Fruit fly (Drosophila melanogaster): Measurements from ENCODE around the gene Frq2.
A peak's percentile ranks its signal among the peaks of the same experiment; 100 is the strongest.

Gene Frq2

dm6 chrX:18177312-18177711, at the start of gene Frq2:
Gene Frq2, plus strand, starts transcription at chrX:18177612.
- TF ChIP-seq CG8478 (optimal IDR thresholded peaks at IDR 0.05) = no peak
- no peak for TF ChIP-seq psq (optimal IDR thresholded peaks at IDR 0.05)
- TF ChIP-seq usp (GFP tag; optimal IDR thresholded peaks at IDR 0.05) = no peak
- no peak for TF ChIP-seq EcR (GFP tag; optimal IDR thresholded peaks at IDR 0.05)
- no peak for TF ChIP-seq Dll (optimal IDR thresholded peaks at IDR 0.05)

dm6 chrX:18129297-18129696, 48.1 kb upstream of the Frq2 start:
- TF ChIP-seq CG8478 (optimal IDR thresholded peaks at IDR 0.05) (no peak), usp (GFP tag; optimal IDR thresholded peaks at IDR 0.05) (no peak), EcR (GFP tag; optimal IDR thresholded peaks at IDR 0.05) (no peak), Dll (optimal IDR thresholded peaks at IDR 0.05) (no peak), pan (optimal IDR thresholded peaks at IDR 0.05) (no peak), psq (optimal IDR thresholded peaks at IDR 0.05) (no peak)

- no peak for TF ChIP-seq CG8478 (optimal IDR thresholded peaks at IDR 0.05)
- TF ChIP-seq psq (optimal IDR thresholded peaks at IDR 0.05) = no peak
- no peak for TF ChIP-seq EcR (GFP tag; optimal IDR thresholded peaks at IDR 0.05)
Measured at dm6 chrX:18130168-18130567, 47.2 kb upstream of the Frq2 start, which contains the start of gene CG43133. Gene CG43133, minus strand, starts transcription at chrX:18130178.

dm6 chrX:18136059-18136458, 41.4 kb upstream of the Frq2 start:
- TF ChIP-seq usp (GFP tag; optimal IDR thresholded peaks at IDR 0.05) (no peak), Dll (optimal IDR thresholded peaks at IDR 0.05) (no peak), pan (optimal IDR thresholded peaks at IDR 0.05) (no peak), psq (optimal IDR thresholded peaks at IDR 0.05) (no peak), CG8478 (optimal IDR thresholded peaks at IDR 0.05) (no peak), EcR (GFP tag; optimal IDR thresholded peaks at IDR 0.05) (no peak)

- peak; percentile 68 for TF ChIP-seq CG8478 (optimal IDR thresholded peaks at IDR 0.05)
- TF ChIP-seq Dll (optimal IDR thresholded peaks at IDR 0.05) = no peak
Measured at dm6 chrX:18136910-18137849, 40.2 kb upstream of the Frq2 start, which contains the start of gene ari-1. Gene ari-1, minus strand, starts transcription at chrX:18137784.

dm6 chrX:18138297-18138696, 39.1 kb upstream of the Frq2 start, which contains the start of gene CG43229:
Gene CG43229, plus strand, starts transcription at chrX:18138542.
- TF ChIP-seq Dll (optimal IDR thresholded peaks at IDR 0.05) = no peak
- no peak for TF ChIP-seq EcR (GFP tag; optimal IDR thresholded peaks at IDR 0.05)
- TF ChIP-seq pan (optimal IDR thresholded peaks at IDR 0.05) = no peak
- no peak for TF ChIP-seq psq (optimal IDR thresholded peaks at IDR 0.05)
- no peak for TF ChIP-seq usp (GFP tag; optimal IDR thresholded peaks at IDR 0.05)
- no peak for TF ChIP-seq CG8478 (optimal IDR thresholded peaks at IDR 0.05)

- TF ChIP-seq pan (optimal IDR thresholded peaks at IDR 0.05) = peak; percentile 58
- no peak for TF ChIP-seq Dll (optimal IDR thresholded peaks at IDR 0.05)
Measured at dm6 chrX:18139950-18140349, 37.5 kb upstream of the Frq2 start.

- no peak for TF ChIP-seq Dll (optimal IDR thresholded peaks at IDR 0.05)
- no peak for TF ChIP-seq usp (GFP tag; optimal IDR thresholded peaks at IDR 0.05)
- TF ChIP-seq EcR (GFP tag; optimal IDR thresholded peaks at IDR 0.05) = no peak
- TF ChIP-seq CG8478 (optimal IDR thresholded peaks at IDR 0.05) = no peak
- no peak for TF ChIP-seq pan (optimal IDR thresholded peaks at IDR 0.05)
- no peak for TF ChIP-seq psq (optimal IDR thresholded peaks at IDR 0.05)
Measured at dm6 chrX:18140932-18141587, 36.4 kb upstream of the Frq2 start.

- TF ChIP-seq pan (optimal IDR thresholded peaks at IDR 0.05) = no peak
- TF ChIP-seq EcR (GFP tag; optimal IDR thresholded peaks at IDR 0.05) = no peak
- no peak for TF ChIP-seq usp (GFP tag; optimal IDR thresholded peaks at IDR 0.05)
- no peak for TF ChIP-seq Dll (optimal IDR thresholded peaks at IDR 0.05)
- no peak for TF ChIP-seq psq (optimal IDR thresholded peaks at IDR 0.05)
- no peak for TF ChIP-seq CG8478 (optimal IDR thresholded peaks at IDR 0.05)
Measured at dm6 chrX:18149292-18149691, 28.1 kb upstream of the Frq2 start.

- TF ChIP-seq CG8478 (optimal IDR thresholded peaks at IDR 0.05) (no peak), usp (GFP tag; optimal IDR thresholded peaks at IDR 0.05) (no peak), Dll (optimal IDR thresholded peaks at IDR 0.05) (no peak), EcR (GFP tag; optimal IDR thresholded peaks at IDR 0.05) (no peak), psq (optimal IDR thresholded peaks at IDR 0.05) (no peak), pan (optimal IDR thresholded peaks at IDR 0.05) (no peak)
Measured at dm6 chrX:18151323-18151722, 26.1 kb upstream of the Frq2 start.

dm6 chrX:18153001-18153400, 24.4 kb upstream of the Frq2 start:
- TF ChIP-seq CG8478 (optimal IDR thresholded peaks at IDR 0.05) (no peak), usp (GFP tag; optimal IDR thresholded peaks at IDR 0.05) (no peak), pan (optimal IDR thresholded peaks at IDR 0.05) (no peak), EcR (GFP tag; optimal IDR thresholded peaks at IDR 0.05) (no peak), Dll (optimal IDR thresholded peaks at IDR 0.05) (no peak), psq (optimal IDR thresholded peaks at IDR 0.05) (no peak)

- TF ChIP-seq CG8478 (optimal IDR thresholded peaks at IDR 0.05) = no peak
- no peak for TF ChIP-seq EcR (GFP tag; optimal IDR thresholded peaks at IDR 0.05)
- no peak for TF ChIP-seq usp (GFP tag; optimal IDR thresholded peaks at IDR 0.05)
- TF ChIP-seq pan (optimal IDR thresholded peaks at IDR 0.05) = no peak
- TF ChIP-seq psq (optimal IDR thresholded peaks at IDR 0.05) = no peak
- no peak for TF ChIP-seq Dll (optimal IDR thresholded peaks at IDR 0.05)
Measured at dm6 chrX:18154955-18155419, 22.4 kb upstream of the Frq2 start, which contains the start of gene Frq1. Gene Frq1, plus strand, starts transcription at chrX:18155369.

All from whole organism.